Worm (Caenorhabditis elegans) whole organism, mixed stage, embryonic: Measurements from ENCODE around the gene srx-76.

ENCODE experiments used
- bed-3 ChIP-seq: fragments of 200-800 bp; sonication (Bioruptor generic); optimal IDR thresholded peaks from 3 replicates; lab custom pipeline; 2018; ENCODE audit warnings: mild to moderate bottlenecking, missing genetic modification characterization, moderate library complexity, missing compliant biosample characterization
- ceh-43 ChIP-seq: fragments of 200-800 bp; sonication (Bioruptor generic); optimal IDR thresholded peaks from 2 replicates; lab custom pipeline; 2018; ENCODE audit warnings: mild to moderate bottlenecking, missing genetic modification characterization, moderate library complexity, missing compliant biosample characterization
- mab-5 ChIP-seq: fragments of 150-350 bp; optimal IDR thresholded peaks from 2 replicates; lab custom pipeline; 2014; ENCODE audit warnings: missing biosample characterization, missing genetic modification characterization
- mep-1 ChIP-seq: fragments of 150-350 bp; optimal IDR thresholded peaks from 2 replicates; lab custom pipeline; 2017; ENCODE audit warnings: missing biosample characterization, missing genetic modification reagents, missing genetic modification characterization, inconsistent platforms
- nhr-237 ChIP-seq: fragments of 150-350 bp; optimal IDR thresholded peaks from 2 replicates; lab custom pipeline; 2014; ENCODE audit warnings: missing biosample characterization, missing genetic modification characterization
- nhr-28 ChIP-seq: fragments of 150-350 bp; optimal IDR thresholded peaks from 2 replicates; lab custom pipeline; 2014; ENCODE audit warnings: missing biosample characterization, missing genetic modification characterization
- pha-4 ChIP-seq: fragments of 150-350 bp; optimal IDR thresholded peaks from 2 replicates; lab custom pipeline; 2018; ENCODE audit warnings: missing biosample characterization, missing genetic modification reagents, missing genetic modification characterization
- sptf-1 ChIP-seq: sonication (generic microtip); optimal IDR thresholded peaks from 2 replicates; lab custom pipeline; 2017; ENCODE audit warnings: mild to moderate bottlenecking, missing genetic modification characterization, moderate library complexity, missing compliant biosample characterization
- ztf-11 ChIP-seq: fragments of 150-350 bp; optimal IDR thresholded peaks from 2 replicates; lab custom pipeline; 2014; ENCODE audit warnings: missing biosample characterization, missing genetic modification characterization

- TF ChIP-seq sptf-1 (tag; lab: Kevin White, UChicago) (no peak), nhr-28 (tag; lab: Kevin White, UChicago) (no peak), ztf-11 (tag; lab: Kevin White, UChicago) (no peak), ceh-43 (no peak), mep-1 (tag; lab: Kevin White, UChicago) (no peak), mab-5 (tag; lab: Kevin White, UChicago) (no peak), nhr-237 (tag; lab: Kevin White, UChicago) (no peak), pha-4 (tag; lab: Kevin White, UChicago) (no peak), bed-3 (GFP tag; lab: Kevin White, UChicago) (no peak)
Measured at ce11 chrV:11905977-11906376, 14.4 kb downstream of the srx-76 start.
